Worm (Caenorhabditis elegans): ENCODE results near the gene Y41G9A.10.

Gene Y41G9A.10

ce11 chrX:2924438-2924837 lies 21.9 kb downstream of the Y41G9A.10 start:
- TF ChIP-seq him-1 (tag; optimal IDR thresholded peaks at IDR 0.05) (no peak), dao-5 (tag; optimal IDR thresholded peaks at IDR 0.05) (no peak), W03F9.2 (tag; optimal IDR thresholded peaks at IDR 0.05) (no peak)

ce11 chrX:2923888-2924287 lies 22.5 kb downstream of the Y41G9A.10 start, which contains the start of gene hst-3.2:
Gene hst-3.2 (minus strand): TSS chrX:2923988.
- TF ChIP-seq him-1 (tag; optimal IDR thresholded peaks at IDR 0.05) = no peak
- TF ChIP-seq dao-5 (tag; optimal IDR thresholded peaks at IDR 0.05) = no peak
- TF ChIP-seq W03F9.2 (tag; optimal IDR thresholded peaks at IDR 0.05) = no peak

- no peak for TF ChIP-seq him-1 (tag; optimal IDR thresholded peaks at IDR 0.05)
- TF ChIP-seq dao-5 (tag; optimal IDR thresholded peaks at IDR 0.05) = no peak
- TF ChIP-seq W03F9.2 (tag; optimal IDR thresholded peaks at IDR 0.05) = no peak
Measured at ce11 chrX:2922602-2923203, 23.7 kb downstream of the Y41G9A.10 start.

DNA sequence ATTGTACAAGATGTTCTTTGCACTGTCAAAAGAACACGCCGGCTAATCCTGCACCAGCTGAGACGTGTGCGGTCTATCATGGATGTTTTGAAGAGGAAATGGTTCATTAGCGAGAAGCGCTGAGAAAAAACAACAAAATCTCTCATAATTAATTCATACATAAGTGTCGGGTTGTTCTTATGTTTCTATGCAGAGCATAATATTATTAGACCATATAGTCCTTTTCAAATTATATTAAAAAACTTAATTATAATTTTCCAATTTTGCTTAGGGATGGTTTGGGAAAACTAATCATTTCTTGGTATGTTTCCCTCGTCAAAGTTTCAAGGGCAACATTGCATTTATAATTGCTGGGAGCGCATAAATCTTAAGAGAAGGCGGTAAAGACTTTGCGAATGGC lies 24.6 kb downstream of the Y41G9A.10 start:
- TF ChIP-seq him-1 (tag; optimal IDR thresholded peaks at IDR 0.05) (no peak), dao-5 (tag; optimal IDR thresholded peaks at IDR 0.05) (no peak), W03F9.2 (tag; optimal IDR thresholded peaks at IDR 0.05) (no peak)

DNA sequence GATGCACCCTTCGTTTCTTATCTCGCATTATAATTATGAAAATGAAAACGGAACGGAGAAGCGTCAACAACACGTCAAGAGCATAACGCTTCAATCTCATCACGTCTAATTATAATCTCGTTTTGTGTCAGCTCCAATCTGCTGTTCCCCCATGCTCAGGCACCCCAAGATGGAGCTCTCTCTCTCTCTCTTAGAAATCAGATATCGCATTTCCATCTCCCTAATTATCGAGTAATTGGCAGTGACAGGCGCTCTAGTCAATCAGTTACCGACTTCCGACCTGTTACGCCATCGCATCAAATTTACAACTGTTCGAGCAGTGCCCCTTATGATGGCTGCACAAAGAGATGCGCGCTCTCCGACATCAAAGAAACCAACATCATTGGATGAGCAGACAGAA lies 25.9 kb downstream of the Y41G9A.10 start:
- no peak for TF ChIP-seq dao-5 (tag; optimal IDR thresholded peaks at IDR 0.05)

DNA sequence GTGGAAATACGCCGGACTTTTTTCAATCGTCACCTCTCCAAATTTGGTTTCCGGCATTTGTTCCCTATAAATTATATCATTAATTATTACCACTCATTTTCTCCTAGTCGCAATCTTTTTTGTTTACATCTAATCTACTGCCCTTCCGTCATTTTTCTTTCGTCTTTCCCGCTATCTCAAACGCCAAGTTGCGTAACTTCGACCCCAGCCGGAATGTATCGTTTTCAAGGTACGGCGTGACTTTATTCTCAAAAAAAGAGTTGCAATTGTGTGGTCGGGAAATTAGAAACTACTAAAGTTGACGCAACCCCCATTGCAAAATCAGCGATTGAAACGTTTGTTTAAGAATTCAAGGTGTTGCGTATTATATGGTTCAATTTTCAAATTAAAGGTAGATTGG lies 26.9 kb downstream of the Y41G9A.10 start:
- TF ChIP-seq W03F9.2 (tag; optimal IDR thresholded peaks at IDR 0.05) (no peak), dao-5 (tag; optimal IDR thresholded peaks at IDR 0.05) (no peak), him-1 (tag; optimal IDR thresholded peaks at IDR 0.05) (no peak)

DNA sequence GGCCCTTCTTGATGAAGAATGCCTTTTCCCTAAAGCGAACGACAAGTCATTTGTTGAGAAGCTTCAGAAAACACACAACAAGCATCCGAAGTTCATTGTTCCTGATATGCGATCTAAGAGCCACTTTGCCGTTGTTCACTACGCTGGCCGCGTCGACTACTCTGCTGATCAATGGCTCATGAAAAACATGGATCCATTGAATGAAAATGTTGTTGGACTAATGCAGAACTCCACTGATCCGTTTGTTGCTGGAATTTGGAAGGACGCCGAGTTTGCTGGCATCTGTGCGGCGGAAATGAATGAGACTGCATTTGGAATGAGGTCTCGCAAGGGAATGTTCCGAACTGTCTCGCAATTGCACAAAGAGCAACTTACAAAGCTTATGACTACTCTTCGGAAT lies 33.7 kb downstream of the Y41G9A.10 start:
- TF ChIP-seq W03F9.2 (tag; optimal IDR thresholded peaks at IDR 0.05) (no peak), him-1 (tag; optimal IDR thresholded peaks at IDR 0.05) (no peak)

DNA sequence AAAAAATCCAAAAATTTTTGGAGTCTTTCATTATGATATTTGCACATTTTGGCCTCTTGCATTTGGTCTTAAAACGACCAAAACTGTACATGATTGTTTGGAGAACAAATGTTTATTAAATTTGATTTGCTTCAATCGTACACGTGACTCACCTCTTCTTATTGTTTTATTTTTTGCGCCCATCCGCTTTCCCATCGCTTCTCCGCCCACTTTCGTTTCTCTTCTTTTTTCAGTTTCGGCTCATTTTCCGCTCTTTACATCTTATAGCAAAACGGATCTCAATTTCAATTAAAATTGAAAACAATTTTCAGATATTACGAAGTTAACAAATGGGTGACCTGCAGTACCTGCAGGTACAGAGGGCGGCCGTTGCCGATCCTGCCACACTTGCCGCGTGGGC lies 37.1 kb downstream of the Y41G9A.10 start, which contains the start of gene nmy-1:
nmy-1 (plus strand) TSS at position 301 of the 400 bp plus-strand sequence.
- TF ChIP-seq him-1 (tag; optimal IDR thresholded peaks at IDR 0.05) (no peak), W03F9.2 (tag; optimal IDR thresholded peaks at IDR 0.05) (no peak), dao-5 (tag; optimal IDR thresholded peaks at IDR 0.05) (no peak)

ce11 chrX:2907296-2907873 lies 39.0 kb downstream of the Y41G9A.10 start:
- TF ChIP-seq him-1 (tag; optimal IDR thresholded peaks at IDR 0.05) = no peak

- TF ChIP-seq W03F9.2 (tag; optimal IDR thresholded peaks at IDR 0.05) (no peak), dao-5 (tag; optimal IDR thresholded peaks at IDR 0.05) (no peak), him-1 (tag; optimal IDR thresholded peaks at IDR 0.05) (no peak)
Measured at ce11 chrX:2906062-2906732, 40.2 kb downstream of the Y41G9A.10 start.

DNA sequence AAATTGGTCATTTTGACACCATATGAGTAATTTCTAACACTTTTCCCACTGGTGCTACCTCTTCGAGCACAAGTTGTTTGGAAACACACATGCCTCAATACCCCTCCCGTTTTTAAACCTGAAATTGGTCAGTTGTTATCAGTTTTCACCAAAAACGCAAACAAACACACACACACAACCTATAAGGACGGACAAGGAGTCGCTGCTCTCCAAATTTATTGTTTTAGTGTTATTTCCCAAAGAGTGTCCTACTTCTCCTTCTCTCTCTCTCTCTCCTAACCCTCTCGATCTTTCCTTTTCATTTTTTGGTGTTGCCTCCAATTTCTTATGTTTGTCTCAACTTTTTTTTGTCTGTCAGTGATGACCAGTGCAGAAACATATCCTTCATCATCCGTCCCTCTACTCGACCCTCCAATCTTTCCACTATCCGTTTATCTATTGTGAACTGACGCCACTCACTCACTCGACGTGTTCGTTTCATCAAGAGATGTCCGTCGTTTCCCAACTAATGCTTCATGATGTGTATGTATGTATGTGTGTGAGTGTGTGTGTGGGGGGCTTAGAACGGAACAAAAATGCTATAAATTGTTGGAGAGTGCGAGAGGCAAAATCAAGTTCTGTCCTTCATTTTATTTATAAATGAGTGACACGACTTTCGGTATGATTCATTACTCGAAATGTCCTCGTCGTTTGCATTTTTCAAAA lies 42.5 kb downstream of the Y41G9A.10 start:
- TF ChIP-seq dao-5 (tag; optimal IDR thresholded peaks at IDR 0.05) = no peak

ce11 chrX:2902854-2903253 lies 43.5 kb downstream of the Y41G9A.10 start:
- TF ChIP-seq him-1 (tag; optimal IDR thresholded peaks at IDR 0.05) (no peak), W03F9.2 (tag; optimal IDR thresholded peaks at IDR 0.05) (no peak), dao-5 (tag; optimal IDR thresholded peaks at IDR 0.05) (no peak)

ce11 chrX:2900897-2901496 lies 45.4 kb downstream of the Y41G9A.10 start:
- no peak for TF ChIP-seq dao-5 (tag; optimal IDR thresholded peaks at IDR 0.05)
- no peak for TF ChIP-seq him-1 (tag; optimal IDR thresholded peaks at IDR 0.05)
- TF ChIP-seq W03F9.2 (tag; optimal IDR thresholded peaks at IDR 0.05) = no peak

DNA sequence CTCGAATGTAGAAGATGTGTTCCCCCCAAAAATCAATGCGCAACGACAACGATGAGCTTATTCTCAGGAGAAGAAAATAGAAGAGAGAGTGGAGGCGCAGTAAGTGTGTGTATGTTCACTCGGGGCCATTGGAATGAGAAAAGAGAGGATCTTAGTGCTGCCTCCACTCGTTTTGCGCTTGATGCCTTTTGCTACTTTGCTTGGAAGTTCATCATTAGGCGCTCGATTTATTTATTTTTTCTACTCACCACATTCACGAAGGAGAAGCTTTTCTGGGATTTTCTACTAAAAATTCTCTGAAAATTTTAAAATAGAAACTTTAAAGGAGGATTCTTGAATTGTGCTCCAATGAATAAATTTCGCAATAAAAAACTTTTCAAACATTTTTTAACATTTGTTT lies 48.1 kb downstream of the Y41G9A.10 start, which contains the start of gene F52B10.3:
F52B10.3 (minus strand) TSS at position 101 of the 400 bp plus-strand sequence.
- TF ChIP-seq W03F9.2 (tag; optimal IDR thresholded peaks at IDR 0.05) (no peak), dao-5 (tag; optimal IDR thresholded peaks at IDR 0.05) (no peak), him-1 (tag; optimal IDR thresholded peaks at IDR 0.05) (no peak)

All from whole organism, L4/young adult.